Fruit fly (Drosophila melanogaster): ENCODE data around the gene Trs23.

DNA sequence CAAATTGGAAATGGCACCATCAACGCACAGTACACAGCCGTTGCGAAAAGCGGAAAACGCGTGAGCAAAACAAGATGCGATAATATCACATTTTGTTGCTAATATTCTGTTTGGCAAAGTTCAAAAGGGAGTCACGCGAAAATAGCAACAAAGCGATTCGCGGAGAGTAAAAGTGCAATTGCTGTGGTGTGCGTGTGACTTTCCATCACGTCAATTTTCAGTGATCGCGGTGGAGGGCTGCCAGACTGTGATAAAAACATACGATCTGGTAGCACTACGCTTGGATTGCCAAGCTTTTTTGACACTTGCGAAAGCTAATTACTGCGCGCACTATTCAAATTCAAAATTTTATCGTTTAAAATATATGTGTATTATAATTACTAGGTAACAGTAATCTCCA, 23.4 kb downstream of the Trs23 start, which contains the start of gene Hnf4:
- TF ChIP-seq psq (optimal IDR thresholded peaks at IDR 0.05): no peak
- no peak for TF ChIP-seq ttk (optimal IDR thresholded peaks at IDR 0.05)
- TF ChIP-seq Myc (optimal IDR thresholded peaks at IDR 0.05): no peak
- no peak for TF ChIP-seq Sin3A (optimal IDR thresholded peaks at IDR 0.05)
